Fruit fly (Drosophila melanogaster) whole organism, pupa: ENCODE results near the gene CG3448.

Experiments
- CG13204 ChIP-seq: fragments of 200-800 bp; sonication (Bioruptor generic); optimal IDR thresholded peaks from 2 replicates; lab custom pipeline; 2018; ENCODE audit warnings: missing biosample characterization, mild to moderate bottlenecking, missing genetic modification characterization, moderate library complexity
- CG4496 ChIP-seq: fragments of 200-800 bp; sonication (Bioruptor generic); IDR thresholded peaks from 3 replicates; pipeline ENCODE4 v1.3.6; 2022; ENCODE audit warnings: missing biosample characterization, missing genetic modification characterization
- CG8301 ChIP-seq: fragments of 200-800 bp; sonication (Bioruptor generic); optimal IDR thresholded peaks from 2 replicates; lab custom pipeline; 2018; ENCODE audit warnings: missing biosample characterization, mild to moderate bottlenecking, missing genetic modification characterization
- CG9948 ChIP-seq: fragments of 200-800 bp; sonication (Bioruptor generic); optimal IDR thresholded peaks from 2 replicates; lab custom pipeline; 2018; ENCODE audit warnings: missing biosample characterization, mild to moderate bottlenecking, missing genetic modification characterization, moderate library complexity
- D1 ChIP-seq: fragments of 200-800 bp; sonication (Bioruptor generic); optimal IDR thresholded peaks from 2 replicates; lab custom pipeline; 2018; ENCODE audit warnings: missing biosample characterization, mild to moderate bottlenecking, missing genetic modification characterization, moderate library complexity
- EcR ChIP-seq: fragments of 200-800 bp; sonication (Bioruptor generic); optimal IDR thresholded peaks from 3 replicates; lab custom pipeline; 2019; ENCODE audit warnings: missing biosample characterization, missing genetic modification characterization, mild to moderate bottlenecking, moderate library complexity, missing genetic modification reagents
- Ets98B ChIP-seq: fragments of 200-800 bp; sonication (Bioruptor generic); IDR thresholded peaks from 2 replicates; pipeline ENCODE4 v1.3.6; 2022; ENCODE audit warnings: missing biosample characterization, missing genetic modification characterization
- Pif1A ChIP-seq: fragments of 200-800 bp; sonication (Bioruptor generic); optimal IDR thresholded peaks from 3 replicates; lab custom pipeline; 2016; ENCODE audit warnings: missing biosample characterization, missing genetic modification characterization
- Pif1B ChIP-seq: fragments of 200-800 bp; sonication (Bioruptor generic); optimal IDR thresholded peaks from 3 replicates; lab custom pipeline; 2016; ENCODE audit warnings: missing biosample characterization, missing genetic modification characterization
- Snoo ChIP-seq: fragments of 200-800 bp; sonication (Bioruptor generic); optimal IDR thresholded peaks from 3 replicates; lab custom pipeline; 2017; ENCODE audit warnings: missing biosample characterization, mild to moderate bottlenecking, missing genetic modification characterization, inconsistent platforms
- gl ChIP-seq: fragments of 200-800 bp; sonication (Bioruptor generic); optimal IDR thresholded peaks from 2 replicates; lab custom pipeline; 2018; ENCODE audit warnings: missing biosample characterization, mild to moderate bottlenecking, missing genetic modification characterization
- rn ChIP-seq: fragments of 200-800 bp; sonication (Bioruptor generic); IDR thresholded peaks from 2 replicates; pipeline ENCODE4 v1.3.6; 2022; ENCODE audit warnings: missing biosample characterization, missing genetic modification characterization

DNA sequence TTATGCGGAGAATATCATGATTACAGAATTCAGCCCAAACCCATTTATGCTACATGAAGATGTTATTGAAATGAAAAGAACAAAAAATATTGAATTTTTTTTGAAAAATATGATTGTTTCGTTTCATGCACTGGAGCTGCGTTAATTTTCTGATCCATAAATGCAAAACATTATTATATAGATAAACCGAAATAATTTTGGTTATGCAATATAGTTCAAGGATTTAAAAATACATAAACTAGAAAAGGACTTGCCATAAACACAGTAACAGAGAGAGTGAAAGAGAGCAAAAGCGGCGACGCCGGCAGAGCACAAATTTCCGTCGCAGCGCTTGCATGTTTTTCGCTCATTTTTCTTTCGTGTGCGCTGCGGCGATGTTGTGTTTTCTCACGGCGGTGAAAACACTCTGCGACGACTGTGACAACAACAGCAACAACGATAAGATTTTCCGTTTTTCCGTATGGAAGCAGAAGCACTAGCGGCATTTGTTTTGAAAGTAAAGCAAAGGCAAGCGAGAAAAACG, 10.9 kb upstream of the CG3448 start:
- peak; percentile 92 for TF ChIP-seq CG4496 (GFP tag; lab: Robert Waterston, UW)
- TF ChIP-seq rn: no peak
- TF ChIP-seq gl: peak; percentile 62
- peak; percentile 93 for TF ChIP-seq D1 (tag; lab: Kevin White, UChicago)
- TF ChIP-seq EcR: no peak
- TF ChIP-seq Pif1A (GFP tag; lab: Kevin White, UChicago): peak; percentile 94
- TF ChIP-seq CG8301: peak; percentile 96
- TF ChIP-seq Snoo (tag; lab: Kevin White, UChicago): peak; percentile 89
- peak; percentile 49 for TF ChIP-seq CG13204
- peak; percentile 88 for TF ChIP-seq CG9948 (tag; lab: Kevin White, UChicago)
- peak; percentile 91 for TF ChIP-seq Ets98B (GFP tag; lab: Robert Waterston, UW)
- peak; percentile 87 for TF ChIP-seq Pif1B (GFP tag; lab: Kevin White, UChicago)
